Worm (Caenorhabditis elegans) whole organism, L1 larva: Measurements from ENCODE around the gene ttr-59.
A peak's percentile ranks its signal among the peaks of the same experiment; 100 is the strongest.

ENCODE experiments used
- C34B4.2 ChIP-seq: sonication (generic microtip); optimal IDR thresholded peaks from 2 replicates; lab custom pipeline; 2017; ENCODE audit warnings: mild to moderate bottlenecking, missing genetic modification characterization, missing compliant biosample characterization
- F16B12.6 ChIP-seq: fragments of 150-350 bp; optimal IDR thresholded peaks from 2 replicates; lab custom pipeline; 2014; ENCODE audit warnings: missing biosample characterization, missing genetic modification characterization
- aha-1 ChIP-seq: fragments of 150-350 bp; optimal IDR thresholded peaks from 2 replicates; lab custom pipeline; 2014; ENCODE audit warnings: missing biosample characterization, missing genetic modification characterization
- aly-2 ChIP-seq: fragments of 150-350 bp; optimal IDR thresholded peaks from 2 replicates; lab custom pipeline; 2014; ENCODE audit warnings: missing biosample characterization, missing genetic modification characterization
- ceh-63 ChIP-seq: fragments of 200-800 bp; sonication (Bioruptor generic); optimal IDR thresholded peaks from 2 replicates; lab custom pipeline; 2018; ENCODE audit warnings: mild to moderate bottlenecking, missing genetic modification characterization, missing compliant biosample characterization
- ceh-8 ChIP-seq: fragments of 200-800 bp; sonication (Bioruptor generic); optimal IDR thresholded peaks from 2 replicates; lab custom pipeline; 2018; ENCODE audit warnings: mild to moderate bottlenecking, missing genetic modification characterization, moderate library complexity, missing compliant biosample characterization
- ceh-88 ChIP-seq: fragments of 200-800 bp; sonication (Bioruptor generic); IDR thresholded peaks from 2 replicates; pipeline ENCODE4 v1.3.6; 2022; ENCODE audit warnings: missing genetic modification characterization, missing compliant biosample characterization
- ceh-90 ChIP-seq: sonication (generic microtip); optimal IDR thresholded peaks from 2 replicates; lab custom pipeline; 2016; ENCODE audit warnings: missing genetic modification characterization, missing compliant biosample characterization
- ces-1 ChIP-seq: fragments of 150-350 bp; optimal IDR thresholded peaks from 2 replicates; lab custom pipeline; 2014; ENCODE audit warnings: missing biosample characterization, missing genetic modification reagents, missing genetic modification characterization
- efl-1 ChIP-seq, 4 experiments: fragments of 150-350 bp; optimal IDR thresholded peaks in 3 of 4; peaks in 1 of 4; 1 replicate in 1 of 4; 2 replicates in 3 of 4; lab custom pipeline; 2014; ENCODE audit warnings: missing biosample characterization in 2 of 4, missing genetic modification characterization in 2 of 4, missing genetic modification reagents in 2 of 4
- egl-13 ChIP-seq: sonication (generic microtip); optimal IDR thresholded peaks from 2 replicates; lab custom pipeline; 2016; ENCODE audit warnings: missing genotype, missing genetic modification reagents, missing genetic modification characterization, missing compliant biosample characterization
- elt-3 ChIP-seq, 6 experiments: fragments of 150-350 bp in 1 of 6; sonication (generic microtip); optimal IDR thresholded peaks; 2 replicates each; lab custom pipeline; 2017 to 2018; ENCODE audit warnings: missing biosample characterization in 6 of 6, missing genetic modification characterization in 6 of 6, inconsistent platforms in 1 of 6
- fkh-10 ChIP-seq: sonication (generic microtip); optimal IDR thresholded peaks from 2 replicates; lab custom pipeline; 2017; ENCODE audit warnings: missing biosample characterization, missing genetic modification reagents, missing genetic modification characterization
- fkh-4 ChIP-seq: sonication (generic microtip); optimal IDR thresholded peaks from 2 replicates; lab custom pipeline; 2016; ENCODE audit warnings: missing compliant biosample characterization, missing genetic modification characterization, borderline replicate concordance
- grh-1 ChIP-seq: fragments of 200-800 bp; sonication (Bioruptor generic); IDR thresholded peaks from 2 replicates; pipeline ENCODE4 v1.3.6; 2022; ENCODE audit warnings: missing genetic modification reagents, missing genetic modification characterization, missing compliant biosample characterization
- hlh-4 ChIP-seq: sonication (generic microtip); optimal IDR thresholded peaks from 2 replicates; lab custom pipeline; 2016; ENCODE audit warnings: mild to moderate bottlenecking, missing genetic modification characterization, missing compliant biosample characterization
- hpl-2 ChIP-seq: fragments of 150-350 bp; optimal IDR thresholded peaks from 2 replicates; lab custom pipeline; 2014; ENCODE audit warnings: missing biosample characterization, missing genetic modification reagents, missing genetic modification characterization
- isw-1 ChIP-seq: fragments of 200-800 bp; sonication (Bioruptor generic); IDR thresholded peaks from 2 replicates; pipeline ENCODE4 v1.3.6; 2022; ENCODE audit warnings: missing genetic modification characterization, missing compliant biosample characterization
- jun-1 ChIP-seq: fragments of 150-350 bp; optimal IDR thresholded peaks from 2 replicates; lab custom pipeline; 2014; ENCODE audit warnings: missing biosample characterization, missing genetic modification reagents, missing genetic modification characterization
- lin-13 ChIP-seq: fragments of 150-350 bp; optimal IDR thresholded peaks from 2 replicates; lab custom pipeline; 2014; ENCODE audit warnings: missing biosample characterization, missing genetic modification reagents, missing genetic modification characterization
- lin-14 ChIP-seq: fragments of 200-800 bp; sonication (Bioruptor generic); optimal IDR thresholded peaks from 2 replicates; lab custom pipeline; 2018; ENCODE audit warnings: mild to moderate bottlenecking, missing genetic modification characterization, moderate library complexity, missing compliant biosample characterization
- lir-3 ChIP-seq: sonication (generic microtip); optimal IDR thresholded peaks from 2 replicates; lab custom pipeline; 2016; ENCODE audit warnings: mild to moderate bottlenecking, missing genetic modification characterization, moderate library complexity, missing compliant biosample characterization; ENCODE audit not compliant: poor library complexity
- mab-9 ChIP-seq: fragments of 200-800 bp; sonication (Bioruptor generic); IDR thresholded peaks from 2 replicates; pipeline ENCODE4 v1.3.6; 2022; ENCODE audit warnings: missing genetic modification reagents, missing genetic modification characterization, missing compliant biosample characterization
- mdl-1 ChIP-seq, 2 experiments: fragments of 150-350 bp; optimal IDR thresholded peaks; 2 replicates each; lab custom pipeline; 2014 to 2017; ENCODE audit warnings: missing biosample characterization in 2 of 2, missing genetic modification characterization in 2 of 2, inconsistent platforms in 1 of 2
- mef-2 ChIP-seq: fragments of 150-350 bp; optimal IDR thresholded peaks from 2 replicates; lab custom pipeline; 2014; ENCODE audit warnings: missing biosample characterization, missing genetic modification characterization
- mep-1 ChIP-seq: fragments of 150-350 bp; optimal IDR thresholded peaks from 2 replicates; lab custom pipeline; 2014; ENCODE audit warnings: missing biosample characterization, missing genetic modification characterization
- nhr-12 ChIP-seq: sonication (generic microtip); optimal IDR thresholded peaks from 2 replicates; lab custom pipeline; 2017; ENCODE audit warnings: missing biosample characterization, missing genetic modification characterization
- nhr-237 ChIP-seq: fragments of 150-350 bp; optimal IDR thresholded peaks from 2 replicates; lab custom pipeline; 2014; ENCODE audit warnings: missing biosample characterization, missing genetic modification characterization
- nhr-28 ChIP-seq: fragments of 150-350 bp; optimal IDR thresholded peaks from 2 replicates; lab custom pipeline; 2014; ENCODE audit warnings: missing biosample characterization, missing genetic modification characterization
- nhr-47 ChIP-seq: sonication (generic microtip); optimal IDR thresholded peaks from 2 replicates; lab custom pipeline; 2016; ENCODE audit warnings: mild to moderate bottlenecking, missing genetic modification characterization, moderate library complexity, missing compliant biosample characterization
- nhr-71 ChIP-seq: sonication (generic microtip); optimal IDR thresholded peaks from 2 replicates; lab custom pipeline; 2016; ENCODE audit warnings: mild to moderate bottlenecking, missing genetic modification characterization, moderate library complexity, missing compliant biosample characterization
- nhr-76 ChIP-seq: sonication (generic microtip); optimal IDR thresholded peaks from 2 replicates; lab custom pipeline; 2017; ENCODE audit warnings: missing biosample characterization, missing genetic modification characterization
- nhr-77 ChIP-seq: fragments of 150-350 bp; optimal IDR thresholded peaks from 2 replicates; lab custom pipeline; 2014; ENCODE audit warnings: missing biosample characterization, missing genetic modification characterization
- pax-3 ChIP-seq: fragments of 200-800 bp; sonication (Bioruptor generic); optimal IDR thresholded peaks from 2 replicates; lab custom pipeline; 2018; ENCODE audit warnings: mild to moderate bottlenecking, missing genetic modification characterization, moderate library complexity, missing compliant biosample characterization
- pqm-1 ChIP-seq: sonication (generic microtip); optimal IDR thresholded peaks from 3 replicates; lab custom pipeline; 2017; ENCODE audit warnings: missing biosample characterization, missing genetic modification characterization
- rnt-1 ChIP-seq: sonication (generic microtip); optimal IDR thresholded peaks from 2 replicates; lab custom pipeline; 2016; ENCODE audit warnings: mild to moderate bottlenecking, missing genetic modification characterization, moderate library complexity, missing compliant biosample characterization
- sox-4 ChIP-seq: sonication (generic microtip); optimal IDR thresholded peaks from 2 replicates; lab custom pipeline; 2016; ENCODE audit warnings: missing genetic modification characterization, missing compliant biosample characterization
- sptf-1 ChIP-seq: fragments of 150-350 bp; optimal IDR thresholded peaks from 2 replicates; lab custom pipeline; 2014; ENCODE audit warnings: missing biosample characterization, missing genetic modification characterization
- swsn-7 ChIP-seq: sonication (generic microtip); optimal IDR thresholded peaks from 2 replicates; lab custom pipeline; 2016; ENCODE audit warnings: missing genetic modification characterization, missing compliant biosample characterization
- tbx-2 ChIP-seq: sonication (generic microtip); optimal IDR thresholded peaks from 2 replicates; lab custom pipeline; 2016; ENCODE audit warnings: missing genetic modification characterization, missing compliant biosample characterization
- unc-30 ChIP-seq: sonication (generic microtip); optimal IDR thresholded peaks from 2 replicates; lab custom pipeline; 2017; ENCODE audit warnings: missing biosample characterization, missing genetic modification characterization
- unc-62 ChIP-seq: fragments of 150-350 bp; optimal IDR thresholded peaks from 2 replicates; lab custom pipeline; 2014; ENCODE audit warnings: missing biosample characterization, missing genetic modification reagents, missing genetic modification characterization
- unc-86 ChIP-seq: sonication (generic microtip); optimal IDR thresholded peaks from 2 replicates; lab custom pipeline; 2016; ENCODE audit warnings: missing genetic modification characterization, missing compliant biosample characterization
- unc-98 ChIP-seq: fragments of 200-800 bp; sonication (Bioruptor generic); IDR thresholded peaks from 2 replicates; pipeline ENCODE4 v1.3.6; 2022; ENCODE audit warnings: missing genetic modification characterization, missing compliant biosample characterization
- vab-15 ChIP-seq: sonication (generic microtip); optimal IDR thresholded peaks from 2 replicates; lab custom pipeline; 2017; ENCODE audit warnings: missing genotype, mild to moderate bottlenecking, missing genetic modification characterization, missing compliant biosample characterization
- xbp-1 ChIP-seq: sonication (generic microtip); optimal IDR thresholded peaks from 2 replicates; lab custom pipeline; 2016; ENCODE audit warnings: missing genetic modification characterization, missing compliant biosample characterization
- zip-4 ChIP-seq: fragments of 200-800 bp; sonication (Bioruptor generic); optimal IDR thresholded peaks from 2 replicates; lab custom pipeline; 2018; ENCODE audit warnings: mild to moderate bottlenecking, missing genetic modification characterization, moderate library complexity, missing compliant biosample characterization

Gene ttr-59

ce11 chrX:7306434-7306833 is 23.2 kb upstream of the ttr-59 start (continued):
- TF ChIP-seq swsn-7 (tag; lab: Kevin White, UChicago): peak; percentile 65
- TF ChIP-seq nhr-47: peak; percentile 55
- TF ChIP-seq mef-2 (tag; lab: Kevin White, UChicago): peak; percentile 34
- peak; percentile 59 for TF ChIP-seq lir-3
- TF ChIP-seq mab-9 (GFP tag; lab: Robert Waterston, UW): no peak
- peak; percentile 4 for TF ChIP-seq unc-86 (tag; lab: Kevin White, UChicago)
- TF ChIP-seq elt-3 (tag; optimal IDR thresholded peaks at IDR 0.05; lab: Kevin White, UChicago): peak in 3 of 6 experiments; percentile 14 to 65 (median 49)
- no peak for TF ChIP-seq nhr-76
- TF ChIP-seq hpl-2 (GFP tag; lab: Kevin White, UChicago): no peak
- TF ChIP-seq sox-4 (tag; lab: Kevin White, UChicago): no peak
- peak; percentile 60 for TF ChIP-seq nhr-237 (tag; lab: Kevin White, UChicago)
- TF ChIP-seq egl-13 (tag; lab: Kevin White, UChicago): no peak
- peak; percentile 12 for TF ChIP-seq nhr-77 (tag; lab: Kevin White, UChicago)
- TF ChIP-seq ceh-8 (GFP tag; lab: Kevin White, UChicago): no peak
- TF ChIP-seq grh-1: no peak
- TF ChIP-seq aha-1 (tag; lab: Kevin White, UChicago): no peak
- peak; percentile 47 for TF ChIP-seq isw-1
- TF ChIP-seq efl-1 (optimal IDR thresholded peaks at IDR 0.05; lab: Kevin White, UChicago): peak; percentile 31 to 47
- TF ChIP-seq efl-1 (GFP tag; optimal IDR thresholded peaks at IDR 0.05 in 1 of 2; lab: Kevin White, UChicago): peak in 1 of 2 experiments; percentile 78
- TF ChIP-seq ceh-63 (GFP tag; lab: Kevin White, UChicago): no peak
- peak; percentile 97 for TF ChIP-seq lin-14
- TF ChIP-seq hlh-4 (tag; lab: Kevin White, UChicago): no peak
- no peak for TF ChIP-seq zip-4 (GFP tag; lab: Kevin White, UChicago)
- no peak for TF ChIP-seq lin-13 (GFP tag; lab: Kevin White, UChicago)
- no peak for TF ChIP-seq sptf-1 (tag; lab: Kevin White, UChicago)
- no peak for TF ChIP-seq ceh-88 (GFP tag; lab: Robert Waterston, UW)
- TF ChIP-seq mdl-1 (tag; optimal IDR thresholded peaks at IDR 0.05; lab: Kevin White, UChicago): peak in 1 of 2 experiments; percentile 65
- peak; percentile 58 for TF ChIP-seq tbx-2 (tag; lab: Kevin White, UChicago)
- peak; percentile 26 for TF ChIP-seq jun-1
- TF ChIP-seq fkh-10: peak; percentile 13
- TF ChIP-seq aly-2: no peak
- TF ChIP-seq mep-1: peak; percentile 58
- no peak for TF ChIP-seq unc-62 (GFP tag; lab: Kevin White, UChicago)
- no peak for TF ChIP-seq unc-98 (GFP tag; lab: Robert Waterston, UW)
- peak; percentile 69 for TF ChIP-seq nhr-71 (tag; lab: Kevin White, UChicago)
- no peak for TF ChIP-seq vab-15 (tag; lab: Kevin White, UChicago)
- TF ChIP-seq ceh-90: no peak
- no peak for TF ChIP-seq fkh-4 (tag; lab: Kevin White, UChicago)
- peak; percentile 91 for TF ChIP-seq xbp-1
- no peak for TF ChIP-seq C34B4.2 (tag; lab: Kevin White, UChicago)
- TF ChIP-seq nhr-12 (tag; lab: Kevin White, UChicago): no peak
- no peak for TF ChIP-seq pax-3 (tag; lab: Kevin White, UChicago)
- TF ChIP-seq F16B12.6 (tag; lab: Kevin White, UChicago): peak; percentile 13
- TF ChIP-seq ces-1 (GFP tag; lab: Kevin White, UChicago): no peak
- peak; percentile 57 for TF ChIP-seq rnt-1 (tag; lab: Kevin White, UChicago)
- no peak for TF ChIP-seq nhr-28 (tag; lab: Kevin White, UChicago)
- no peak for TF ChIP-seq unc-30 (tag; lab: Kevin White, UChicago)
- TF ChIP-seq pqm-1 (tag; lab: Kevin White, UChicago): no peak
- TF ChIP-seq, all 84 proteins: peak for 33
